Worm (Caenorhabditis elegans): Measurements from ENCODE around the gene ZK546.2.

DNA sequence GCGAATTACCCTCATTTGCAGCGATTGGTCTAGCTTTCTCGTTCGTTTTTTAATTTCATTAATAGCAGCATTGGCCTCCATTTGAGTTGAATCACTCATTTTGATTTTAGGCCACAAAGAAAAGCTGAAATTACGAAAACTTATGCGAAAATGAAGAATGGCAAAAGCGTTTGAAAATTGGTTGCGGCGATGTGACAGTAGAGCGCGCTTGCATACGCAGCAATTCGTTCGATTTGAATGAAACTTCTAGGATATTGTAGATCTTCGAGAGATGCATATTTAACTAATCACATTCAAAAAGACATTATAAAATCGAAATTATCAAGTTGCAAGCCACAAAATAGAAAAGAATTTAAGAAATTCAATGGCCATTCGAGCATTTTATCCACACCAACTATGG lies 13.9 kb downstream of the ZK546.2 start, which contains the start of gene ulp-2:
- TF ChIP-seq ref-1 (GFP tag; conservative IDR thresholded peaks at IDR 0.05) = no peak
- TF ChIP-seq T22C8.4 (GFP tag; IDR thresholded peaks at IDR 0.05) = no peak

Measured in whole organism, midembryonic.